Fruit fly (Drosophila melanogaster): ENCODE data around the gene CG14852.

CG14852 gene

DNA sequence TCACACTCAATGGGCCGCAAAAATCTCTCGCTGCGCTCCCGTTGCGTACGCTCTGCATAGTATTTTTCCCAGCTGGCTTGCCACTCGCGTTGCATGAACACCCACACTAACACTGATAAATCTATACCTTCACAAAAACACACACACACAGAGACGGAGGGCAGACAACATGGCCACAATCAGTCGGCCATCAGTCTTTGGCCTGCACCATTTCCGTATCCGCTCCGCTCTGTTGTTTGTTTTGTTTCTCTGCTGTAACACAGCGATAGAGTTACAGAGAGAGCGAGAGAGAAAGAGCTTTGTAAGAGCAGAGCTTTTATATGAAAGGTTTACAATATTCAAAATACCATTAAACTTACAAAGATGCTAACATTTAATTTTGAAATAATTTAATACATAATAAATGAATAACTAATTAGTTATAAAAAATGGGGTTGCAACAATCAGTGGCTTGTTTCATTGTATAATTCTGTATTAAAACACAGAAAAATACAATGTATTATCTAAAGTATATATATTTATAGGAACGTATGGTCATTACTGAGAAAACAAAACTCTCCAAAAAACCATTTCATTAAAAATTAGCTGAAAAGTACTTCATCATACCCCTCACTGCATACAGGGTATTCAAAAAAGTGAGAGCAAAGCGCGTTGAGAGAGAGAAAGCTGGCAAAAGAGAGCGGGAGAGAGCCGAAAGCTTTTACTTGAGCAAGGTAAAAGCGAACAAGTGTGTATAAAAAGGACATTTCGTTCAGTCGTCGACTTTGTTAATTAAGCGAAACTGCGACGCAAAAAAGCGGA, 43.4 kb downstream of the CG14852 start, which contains the start of gene CG14853 (continued):
- TF ChIP-seq CG1602 (GFP tag; optimal IDR thresholded peaks at IDR 0.05), result peak; percentile 81
- TF ChIP-seq CG10366 (GFP tag; IDR thresholded peaks at IDR 0.05), result peak; percentile 80
- TF ChIP-seq Ets65A (GFP tag), result peak; percentile 79
- peak; percentile 71 for TF ChIP-seq CG13775 (GFP tag; optimal IDR thresholded peaks at IDR 0.05)
- peak; percentile 63 for TF ChIP-seq CG30403 (GFP tag; optimal IDR thresholded peaks at IDR 0.05)
- TF ChIP-seq CG11247 (GFP tag; IDR thresholded peaks at IDR 0.05), result peak; percentile 46
- TF ChIP-seq Ets97D (GFP tag; optimal IDR thresholded peaks at IDR 0.05), result peak; percentile 97
- peak; percentile 47 for TF ChIP-seq schlank (tag; optimal IDR thresholded peaks at IDR 0.05)
- TF ChIP-seq CG4328 (GFP tag; optimal IDR thresholded peaks at IDR 0.05), result peak; percentile 62
- peak; percentile 97 for TF ChIP-seq Sox102F (GFP tag; optimal IDR thresholded peaks at IDR 0.05)
- TF ChIP-seq CG1529 (GFP tag; optimal IDR thresholded peaks at IDR 0.05), result peak; percentile 69
- TF ChIP-seq Med (GFP tag), result peak; percentile 94
- peak; percentile 73 for TF ChIP-seq CG18619 (GFP tag; optimal IDR thresholded peaks at IDR 0.05)
- no peak for TF ChIP-seq cad (GFP tag; optimal IDR thresholded peaks at IDR 0.05)
- TF ChIP-seq CG17385 (GFP tag; optimal IDR thresholded peaks at IDR 0.05), result peak; percentile 77
- TF ChIP-seq NK7.1 (GFP tag; optimal IDR thresholded peaks at IDR 0.05), result peak; percentile 3
- TF ChIP-seq CG31441 (GFP tag; IDR thresholded peaks at IDR 0.05), result peak; percentile 89
- TF ChIP-seq caup (GFP tag; optimal IDR thresholded peaks at IDR 0.05; ENCODE audit: severe bottlenecking), result peak; percentile 81
- peak in 1 of 2 experiments; percentile 96 for TF ChIP-seq Hr51 (GFP tag; optimal IDR thresholded peaks at IDR 0.05)
- TF ChIP-seq CTCF (GFP tag; optimal IDR thresholded peaks at IDR 0.05), result peak; percentile 23
- peak; percentile 29 for TF ChIP-seq gsb-n (tag; optimal IDR thresholded peaks at IDR 0.05)
- peak; percentile 85 for TF ChIP-seq CG10209 (GFP tag; optimal IDR thresholded peaks at IDR 0.05)
- TF ChIP-seq CG12219 (GFP tag; optimal IDR thresholded peaks at IDR 0.05), result peak; percentile 71
- TF ChIP-seq CG10267 (tag; optimal IDR thresholded peaks at IDR 0.05), result peak; percentile 68
- TF ChIP-seq tup (GFP tag; optimal IDR thresholded peaks at IDR 0.05), result no peak
- peak; percentile 72 for TF ChIP-seq CG14667 (GFP tag; IDR thresholded peaks at IDR 0.05)
- peak; percentile 52 for TF ChIP-seq cg (GFP tag; optimal IDR thresholded peaks at IDR 0.05)
- TF ChIP-seq Elba2 (GFP tag; optimal IDR thresholded peaks at IDR 0.05), result no peak
- TF ChIP-seq tin (GFP tag; optimal IDR thresholded peaks at IDR 0.05), result peak; percentile 32
- peak; percentile 81; the same call in 1 of the 2 replicates for TF ChIP-seq seq (GFP tag; IDR thresholded peaks at IDR 0.05)
- TF ChIP-seq CG14860 (GFP tag; IDR thresholded peaks at IDR 0.05; ENCODE audit: partially characterized antibody), result no peak
- no peak for TF ChIP-seq Bgb (GFP tag; IDR thresholded peaks at IDR 0.05; ENCODE audit: partially characterized antibody)
- TF ChIP-seq cato (GFP tag; optimal IDR thresholded peaks at IDR 0.05; ENCODE audit: borderline replicate concordance), result peak; percentile 60
- TF ChIP-seq pum (GFP tag; optimal IDR thresholded peaks at IDR 0.05), result no peak
- TF ChIP-seq CG9727 (GFP tag; optimal IDR thresholded peaks at IDR 0.05), result peak; percentile 28
- peak in 1 of 2 experiments; percentile 84 for TF ChIP-seq dpn (GFP tag; optimal IDR thresholded peaks at IDR 0.05)
- TF ChIP-seq pho (GFP tag; optimal IDR thresholded peaks at IDR 0.05), result peak; percentile 6
- peak; percentile 76 for TF ChIP-seq stc (GFP tag; IDR thresholded peaks at IDR 0.05)
- TF ChIP-seq CG9437 (GFP tag; optimal IDR thresholded peaks at IDR 0.05), result peak; percentile 84
- peak; percentile 71 for TF ChIP-seq Fer1 (GFP tag; optimal IDR thresholded peaks at IDR 0.05)
- peak; percentile 4 for TF ChIP-seq eyg (GFP tag; optimal IDR thresholded peaks at IDR 0.05)
- no peak for TF ChIP-seq fd102C (GFP tag; optimal IDR thresholded peaks at IDR 0.05)
- TF ChIP-seq ash1 (GFP tag; optimal IDR thresholded peaks at IDR 0.05), result no peak
- 0 out of 2 replicates have a peak, but pooled peaks have one; percentile 37 for TF ChIP-seq gt (GFP tag; IDR thresholded peaks at IDR 0.05)
- TF ChIP-seq CG15011 (GFP tag; optimal IDR thresholded peaks at IDR 0.05), result peak; percentile 54
- TF ChIP-seq Nf-YB (GFP tag; optimal IDR thresholded peaks at IDR 0.05), result peak; percentile 73
- peak; percentile 42 for TF ChIP-seq al (GFP tag; IDR thresholded peaks at IDR 0.05)
- TF ChIP-seq jing (GFP tag; optimal IDR thresholded peaks at IDR 0.05), result peak; percentile 55
- TF ChIP-seq Kr (GFP tag; optimal IDR thresholded peaks at IDR 0.05), result no peak

Measured in whole organism, embryonic.